Fruit fly (Drosophila melanogaster) whole organism, embryonic: ENCODE data around the gene mrva.

Source experiments
- Atf3 ChIP-seq: fragments of 200-800 bp; sonication (Bioruptor generic); optimal IDR thresholded peaks from 3 replicates; lab custom pipeline; 2016; ENCODE audit warnings: missing biosample characterization, missing genetic modification characterization
- CG10267 ChIP-seq: fragments of 200-800 bp; sonication (Bioruptor generic); optimal IDR thresholded peaks from 2 replicates; lab custom pipeline; 2018; ENCODE audit warnings: missing biosample characterization, mild to moderate bottlenecking, missing genetic modification characterization, moderate library complexity
- CG10979 ChIP-seq: fragments of 200-800 bp; sonication (Bioruptor generic); optimal IDR thresholded peaks from 2 replicates; lab custom pipeline; 2018; ENCODE audit warnings: missing biosample characterization, mild to moderate bottlenecking, missing genetic modification characterization, moderate library complexity
- CG11695 ChIP-seq: fragments of 200-800 bp; sonication (Bioruptor generic); IDR thresholded peaks from 3 replicates; pipeline ENCODE4 v1.3.6; 2022; ENCODE audit warnings: missing biosample characterization, missing genetic modification characterization
- CG12219 ChIP-seq: fragments of 200-800 bp; sonication (Bioruptor generic); optimal IDR thresholded peaks from 3 replicates; lab custom pipeline; 2018; ENCODE audit warnings: missing biosample characterization, mild to moderate bottlenecking, missing genetic modification characterization
- CG13624 ChIP-seq: fragments of 200-800 bp; sonication (Bioruptor generic); optimal IDR thresholded peaks from 2 replicates; lab custom pipeline; 2016; ENCODE audit warnings: missing biosample characterization, missing genetic modification characterization
- CG15696 ChIP-seq: fragments of 200-800 bp; sonication (Bioruptor generic); optimal IDR thresholded peaks from 2 replicates; lab custom pipeline; 2019; ENCODE audit warnings: missing biosample characterization, mild to moderate bottlenecking, missing genetic modification characterization, moderate library complexity
- CG1603 ChIP-seq: fragments of 200-800 bp; sonication (Bioruptor generic); optimal IDR thresholded peaks from 2 replicates; lab custom pipeline; 2019; ENCODE audit warnings: missing biosample characterization, mild to moderate bottlenecking, missing genetic modification characterization, moderate library complexity
- CG16779 ChIP-seq: fragments of 200-800 bp; sonication (Bioruptor generic); IDR thresholded peaks from 2 replicates; pipeline ENCODE4 v1.3.6; 2022; ENCODE audit warnings: missing biosample characterization, missing genetic modification characterization
- CG17328 ChIP-seq: fragments of 200-800 bp; sonication (Bioruptor generic); IDR thresholded peaks from 2 replicates; pipeline ENCODE4 v1.3.6; 2022; ENCODE audit warnings: missing biosample characterization, missing genetic modification characterization
- CG30020 ChIP-seq: fragments of 200-800 bp; optimal IDR thresholded peaks from 2 replicates; lab custom pipeline; 2019; ENCODE audit warnings: missing biosample characterization, mild to moderate bottlenecking, missing genetic modification characterization, moderate library complexity
- CG4730 ChIP-seq: fragments of 200-800 bp; sonication (Bioruptor generic); IDR thresholded peaks from 2 replicates; pipeline ENCODE4 v1.3.6; 2022; ENCODE audit warnings: missing biosample characterization, missing genetic modification characterization
- CG4820 ChIP-seq: fragments of 200-800 bp; sonication (Bioruptor generic); optimal IDR thresholded peaks from 3 replicates; lab custom pipeline; 2016; ENCODE audit warnings: missing biosample characterization, missing genetic modification characterization
- CG6175 ChIP-seq: fragments of 200-800 bp; sonication (Bioruptor generic); IDR thresholded peaks from 3 replicates; pipeline ENCODE4 v1.3.6; 2022; ENCODE audit warnings: missing biosample characterization, missing genetic modification characterization
- CG6854 ChIP-seq: fragments of 200-800 bp; sonication (Bioruptor generic); optimal IDR thresholded peaks from 3 replicates; lab custom pipeline; 2017; ENCODE audit warnings: missing biosample characterization, mild to moderate bottlenecking, missing genetic modification characterization
- CG7556 ChIP-seq: fragments of 200-800 bp; sonication (Bioruptor generic); optimal IDR thresholded peaks from 2 replicates; lab custom pipeline; 2017; ENCODE audit warnings: missing biosample characterization, mild to moderate bottlenecking, missing genetic modification characterization
- CG7928 ChIP-seq: fragments of 200-800 bp; sonication (Bioruptor generic); optimal IDR thresholded peaks from 2 replicates; lab custom pipeline; 2017; ENCODE audit warnings: missing biosample characterization, mild to moderate bottlenecking, missing genetic modification characterization
- CG8290 ChIP-seq, 3 experiments: fragments of 200-800 bp; sonication (Bioruptor generic); optimal IDR thresholded peaks; 2 replicates each; lab custom pipeline; 2016 to 2019; ENCODE audit warnings: missing biosample characterization in 3 of 3, missing genetic modification characterization in 3 of 3, mild to moderate bottlenecking in 2 of 3, moderate library complexity in 1 of 3
- CkIIα-i1 ChIP-seq: fragments of 200-800 bp; sonication (Bioruptor generic); IDR thresholded peaks from 2 replicates; pipeline ENCODE4 v1.3.6; 2022; ENCODE audit warnings: missing biosample characterization, missing genetic modification characterization
- Dip3 ChIP-seq: fragments of 200-800 bp; sonication (Bioruptor generic); optimal IDR thresholded peaks from 3 replicates; lab custom pipeline; 2016; ENCODE audit warnings: missing biosample characterization, missing genetic modification characterization
- Dll ChIP-seq: fragments of 200-800 bp; sonication (Bioruptor generic); IDR thresholded peaks from 4 replicates; pipeline ENCODE4 v1.3.6; 2022; ENCODE audit warnings: missing biosample characterization, missing genetic modification characterization; ENCODE audit not compliant: partially characterized antibody
- Doc3 ChIP-seq: fragments of 200-800 bp; sonication (Bioruptor generic); IDR thresholded peaks from 3 replicates; pipeline ENCODE4 v1.3.6; 2022; ENCODE audit warnings: missing biosample characterization, missing genetic modification characterization; ENCODE audit not compliant: partially characterized antibody
- Dref ChIP-seq: fragments of 200-800 bp; sonication (Bioruptor generic); IDR thresholded peaks from 2 replicates; pipeline ENCODE4 v1.3.6; 2022; ENCODE audit warnings: missing biosample characterization, missing genetic modification characterization
- HLH54F ChIP-seq: fragments of 200-800 bp; sonication (Bioruptor generic); optimal IDR thresholded peaks from 3 replicates; lab custom pipeline; 2016; ENCODE audit warnings: missing biosample characterization, missing genetic modification characterization
- Lpt ChIP-seq: fragments of >200 bp; optimal IDR thresholded peaks from 2 replicates; lab custom pipeline; 2018; ENCODE audit warnings: missing biosample characterization, missing genetic modification characterization
- Med ChIP-seq: fragments of 200-800 bp; sonication (Bioruptor generic); peaks from one replicate; lab custom pipeline; 2016; ENCODE audit warnings: missing biosample characterization, missing genetic modification characterization, mild to moderate bottlenecking, inconsistent platforms, moderate library complexity
- NK7.1 ChIP-seq: fragments of 200-800 bp; sonication (Bioruptor generic); optimal IDR thresholded peaks from 3 replicates; lab custom pipeline; 2016; ENCODE audit warnings: missing biosample characterization, missing genetic modification characterization
- Optix ChIP-seq: fragments of 200-800 bp; sonication (Bioruptor generic); IDR thresholded peaks from 3 replicates; pipeline ENCODE4 v1.3.6; 2022; ENCODE audit warnings: missing biosample characterization, missing genetic modification characterization
- Sox100B ChIP-seq: fragments of 200-800 bp; sonication (Bioruptor generic); optimal IDR thresholded peaks from 3 replicates; lab custom pipeline; 2018; ENCODE audit warnings: missing biosample characterization, mild to moderate bottlenecking, missing genetic modification characterization
- br ChIP-seq: fragments of >200 bp; optimal IDR thresholded peaks from 2 replicates; lab custom pipeline; 2017
- caup ChIP-seq: fragments of 200-800 bp; sonication (Bioruptor generic); optimal IDR thresholded peaks from 3 replicates; lab custom pipeline; 2017; ENCODE audit warnings: missing biosample characterization, mild to moderate bottlenecking, missing genetic modification characterization, moderate library complexity; ENCODE audit not compliant: severe bottlenecking
- chm ChIP-seq: fragments of 200-800 bp; sonication (Bioruptor generic); IDR thresholded peaks from 2 replicates; pipeline ENCODE4 v1.3.6; 2022; ENCODE audit warnings: missing biosample characterization, missing genetic modification characterization
- ci ChIP-seq: fragments of 200-800 bp; sonication (Bioruptor generic); IDR thresholded peaks from 3 replicates; pipeline ENCODE4 v1.3.6; 2022; ENCODE audit warnings: missing biosample characterization, missing genetic modification characterization
- ems ChIP-seq: fragments of 200-800 bp; sonication (Bioruptor generic); optimal IDR thresholded peaks from 3 replicates; lab custom pipeline; 2016; ENCODE audit warnings: missing biosample characterization, missing genetic modification characterization
- fd102C ChIP-seq: fragments of 200-800 bp; sonication (Bioruptor generic); optimal IDR thresholded peaks from 2 replicates; lab custom pipeline; 2018; ENCODE audit warnings: missing biosample characterization, mild to moderate bottlenecking, missing genetic modification characterization, moderate library complexity
- gfzf ChIP-seq: fragments of 200-800 bp; sonication (Bioruptor generic); optimal IDR thresholded peaks from 2 replicates; lab custom pipeline; 2016; ENCODE audit warnings: missing biosample characterization, mild to moderate bottlenecking, missing genetic modification characterization, moderate library complexity
- grn ChIP-seq: fragments of 200-800 bp; sonication (Bioruptor generic); optimal IDR thresholded peaks from 3 replicates; lab custom pipeline; 2017; ENCODE audit warnings: missing biosample characterization, missing genetic modification characterization
- ham ChIP-seq: fragments of 200-800 bp; sonication (Bioruptor generic); IDR thresholded peaks from 2 replicates; pipeline ENCODE4 v1.3.6; 2022; ENCODE audit warnings: missing biosample characterization, missing genetic modification characterization
- her ChIP-seq: fragments of 200-800 bp; sonication (Bioruptor generic); optimal IDR thresholded peaks from 2 replicates; lab custom pipeline; 2016; ENCODE audit warnings: missing biosample characterization, missing genetic modification characterization
- jumu ChIP-seq: fragments of 200-800 bp; sonication (Bioruptor generic); optimal IDR thresholded peaks from 3 replicates; lab custom pipeline; 2016; ENCODE audit warnings: missing biosample characterization, missing genetic modification characterization
- lab ChIP-seq: fragments of 200-800 bp; sonication (Bioruptor generic); optimal IDR thresholded peaks from 3 replicates; lab custom pipeline; 2017; ENCODE audit warnings: missing biosample characterization, missing genetic modification characterization, mild to moderate bottlenecking, moderate library complexity, missing genetic modification reagents
- lmd ChIP-seq: fragments of 200-800 bp; sonication (Bioruptor generic); IDR thresholded peaks from 2 replicates; pipeline ENCODE4 v1.3.6; 2022; ENCODE audit warnings: missing biosample characterization, missing genetic modification characterization
- lov ChIP-seq, 2 experiments: fragments of 200-800 bp in 1 of 2; fragments of >200 bp in 1 of 2; sonication (Bioruptor generic) in 1 of 2; IDR thresholded peaks in 1 of 2; optimal IDR thresholded peaks in 1 of 2; 2 replicates in 1 of 2; 3 replicates in 1 of 2; pipeline versions ENCODE4 v1.3.6 to Lab custom; 2017 to 2022; ENCODE audit warnings: missing biosample characterization in 1 of 2, missing genetic modification characterization in 1 of 2
- mld ChIP-seq: fragments of 200-800 bp; sonication (Bioruptor generic); IDR thresholded peaks from 3 replicates; pipeline ENCODE4 v1.3.6; 2022; ENCODE audit warnings: missing biosample characterization, missing genetic modification characterization; ENCODE audit not compliant: partially characterized antibody
- oc ChIP-seq: fragments of 200-800 bp; sonication (Bioruptor generic); optimal IDR thresholded peaks from 2 replicates; lab custom pipeline; 2018; ENCODE audit warnings: missing biosample characterization, mild to moderate bottlenecking, missing genetic modification characterization, moderate library complexity
- ranshi ChIP-seq: fragments of 200-800 bp; sonication (Bioruptor generic); IDR thresholded peaks from 2 replicates; pipeline ENCODE4 v1.3.6; 2022; ENCODE audit warnings: missing biosample characterization, missing genetic modification characterization
- rib ChIP-seq: fragments of 200-800 bp; sonication (Bioruptor generic); IDR thresholded peaks from 2 replicates; pipeline ENCODE4 v1.3.6; 2022; ENCODE audit warnings: missing biosample characterization, missing genetic modification characterization
- slbo ChIP-seq: fragments of 200-800 bp; sonication (Bioruptor generic); IDR thresholded peaks from 2 replicates; pipeline ENCODE4 v1.3.6; 2022; ENCODE audit warnings: missing biosample characterization, missing genetic modification characterization
- sob ChIP-seq: fragments of 200-800 bp; sonication (Bioruptor generic); IDR thresholded peaks from 2 replicates; pipeline ENCODE4 v1.3.6; 2022; ENCODE audit warnings: missing biosample characterization, missing genetic modification characterization
- zf30C ChIP-seq: fragments of 200-800 bp; sonication (Bioruptor generic); optimal IDR thresholded peaks from 3 replicates; lab custom pipeline; 2018; ENCODE audit warnings: missing biosample characterization, mild to moderate bottlenecking, missing genetic modification characterization

The mrva gene

DNA sequence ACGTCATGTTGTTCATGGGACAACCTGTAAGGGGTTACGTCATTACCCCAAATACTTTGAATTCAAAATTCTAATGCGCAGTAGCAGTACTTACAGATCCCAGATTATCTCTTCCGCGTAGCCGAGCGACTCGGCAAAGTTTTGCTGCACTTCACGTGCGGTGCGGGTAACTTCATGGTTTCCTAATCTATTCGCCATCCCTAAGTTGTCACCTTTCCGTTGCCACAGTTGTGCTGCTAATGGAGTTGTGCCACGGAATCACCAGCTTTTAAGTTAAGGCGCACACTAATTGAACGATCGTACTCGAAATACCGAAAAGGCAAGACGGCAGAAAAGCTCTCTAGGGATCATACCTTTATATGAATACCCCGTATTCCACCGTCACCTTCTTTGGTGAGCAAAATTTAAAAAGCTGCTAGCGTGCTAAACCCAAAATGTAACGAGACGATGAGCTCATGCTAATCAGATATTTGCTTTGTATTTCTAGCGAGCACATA lies 31.2 kb upstream of the mrva start, which contains the start of gene pst (continued):
- TF ChIP-seq ci (peak; percentile 54), rib (GFP tag; lab: Robert Waterston, UW) (peak; percentile 34), Dip3 (GFP tag; lab: Kevin White, UChicago) (no peak), Atf3 (GFP tag; lab: Kevin White, UChicago) (peak; percentile 22), oc (tag; lab: Kevin White, UChicago) (peak; percentile 45), CG7556 (GFP tag; lab: Kevin White, UChicago) (no peak), Dref (GFP tag; lab: Robert Waterston, UW) (no peak), lab (GFP tag; lab: Kevin White, UChicago) (peak; percentile 69), Lpt (GFP tag; lab: Kevin White, UChicago) (no peak), CG4730 (no peak), chm (peak; percentile 81), sob (GFP tag; lab: Robert Waterston, UW) (peak; percentile 40; the same call in 1 of the 2 replicates), ham (no peak), ems (GFP tag; lab: Kevin White, UChicago) (no peak), CG10979 (tag; lab: Kevin White, UChicago) (no peak), CG15696 (no peak), CG12219 (GFP tag; lab: Kevin White, UChicago) (peak; percentile 7), NK7.1 (GFP tag; lab: Kevin White, UChicago) (no peak), ranshi (GFP tag; lab: Robert Waterston, UW) (peak; percentile 11; the same call in 1 of the 2 replicates), CG4820 (no peak), CG16779 (GFP tag; lab: Robert Waterston, UW) (peak; percentile 52; the same call in 1 of the 2 replicates), Doc3 (GFP tag; lab: Robert Waterston, UW) (no peak), CG17328 (GFP tag; lab: Robert Waterston, UW) (0 out of 2 replicates have a peak, but pooled peaks have one; percentile 9), CG10267 (tag; lab: Kevin White, UChicago) (no peak), caup (GFP tag; lab: Kevin White, UChicago) (no peak), CG1603 (tag; lab: Kevin White, UChicago) (peak; percentile 25), CG30020 (tag; lab: Kevin White, UChicago) (no peak), CG6854 (GFP tag; lab: Kevin White, UChicago) (no peak), grn (GFP tag; lab: Kevin White, UChicago) (no peak), gfzf (peak; percentile 70), CG11695 (GFP tag; lab: Robert Waterston, UW) (0 out of 3 replicates have a peak, but pooled peaks have one; percentile 29), Optix (GFP tag; lab: Robert Waterston, UW) (no peak; the same call in 2 of the 3 replicates), Dll (GFP tag; lab: Robert Waterston, UW) (no peak), CG8290 (GFP tag; optimal IDR thresholded peaks at IDR 0.05; lab: Kevin White, UChicago) (no peak), CG8290 (tag; optimal IDR thresholded peaks at IDR 0.05; lab: Kevin White, UChicago) (peak in 1 of 2 experiments; percentile 87), CG6175 (GFP tag; lab: Robert Waterston, UW) (no peak), lov (optimal IDR thresholded peaks at IDR 0.05; lab: Kevin White, UChicago) (no peak), lov (GFP tag; IDR thresholded peaks at IDR 0.05; lab: Robert Waterston, UW) (no peak; the same call in 2 of the 3 replicates), CG7928 (GFP tag; lab: Kevin White, UChicago) (peak; percentile 66), slbo (GFP tag; lab: Robert Waterston, UW) (no peak; the same call in 1 of the 2 replicates), Sox100B (GFP tag; lab: Kevin White, UChicago) (no peak), Med (GFP tag; lab: Kevin White, UChicago) (peak; percentile 78), lmd (no peak), fd102C (GFP tag; lab: Kevin White, UChicago) (no peak), CkIIα-i1 (GFP tag; lab: Robert Waterston, UW) (no peak), HLH54F (GFP tag; lab: Kevin White, UChicago) (peak; percentile 29), mld (GFP tag; lab: Robert Waterston, UW) (0 out of 3 replicates have a peak, but pooled peaks have one; percentile 35), br (no peak), zf30C (GFP tag; lab: Kevin White, UChicago) (no peak), CG13624 (GFP tag; lab: Kevin White, UChicago) (peak; percentile 63), her (GFP tag; lab: Kevin White, UChicago) (peak; percentile 48), jumu (GFP tag; lab: Kevin White, UChicago) (no peak)
